Fruit fly (Drosophila melanogaster): ENCODE results near the gene Cyp12e1.

The Cyp12e1 gene

dm6 chr3R:10388128-10389026 is 46.2 kb upstream of the Cyp12e1 start, which contains the start of gene cwo (continued):
- TF ChIP-seq tx (GFP tag; optimal IDR thresholded peaks at IDR 0.05) (no peak), CG5180 (GFP tag; optimal IDR thresholded peaks at IDR 0.05) (peak; percentile 33), Doc2 (GFP tag; IDR thresholded peaks at IDR 0.05) (no peak), CG3726 (GFP tag; IDR thresholded peaks at IDR 0.05) (no peak), cg (GFP tag; optimal IDR thresholded peaks at IDR 0.05) (peak; percentile 58), Fer1 (GFP tag; optimal IDR thresholded peaks at IDR 0.05) (peak; percentile 55), Meics (GFP tag; optimal IDR thresholded peaks at IDR 0.05) (peak; percentile 17), eyg (GFP tag; optimal IDR thresholded peaks at IDR 0.05) (peak; percentile 27), CG2129 (GFP tag; IDR thresholded peaks at IDR 0.05; ENCODE audit: partially characterized antibody) (no peak), CG13296 (GFP tag; optimal IDR thresholded peaks at IDR 0.05) (peak; percentile 31), corto (GFP tag; optimal IDR thresholded peaks at IDR 0.05) (no peak), CG7271 (tag; optimal IDR thresholded peaks at IDR 0.05) (no peak), HHEX (GFP tag; optimal IDR thresholded peaks at IDR 0.05) (peak; percentile 52), CG4854 (GFP tag; optimal IDR thresholded peaks at IDR 0.05) (no peak), bsh (GFP tag; optimal IDR thresholded peaks at IDR 0.05) (peak in 1 of 2 experiments; percentile 53), chn (GFP tag; optimal IDR thresholded peaks at IDR 0.05) (no peak), gro (GFP tag; optimal IDR thresholded peaks at IDR 0.05) (peak; percentile 41), CG7556 (GFP tag; optimal IDR thresholded peaks at IDR 0.05) (no peak), peb (GFP tag; IDR thresholded peaks at IDR 0.05) (no peak), fd102C (GFP tag; optimal IDR thresholded peaks at IDR 0.05) (no peak), CG11504 (tag; optimal IDR thresholded peaks at IDR 0.05) (no peak), CG2678 (tag; optimal IDR thresholded peaks at IDR 0.05) (peak; percentile 39), so (GFP tag; IDR thresholded peaks at IDR 0.05) (no peak), CG14860 (GFP tag; IDR thresholded peaks at IDR 0.05; ENCODE audit: partially characterized antibody) (no peak), CG14710 (tag; optimal IDR thresholded peaks at IDR 0.05) (peak; percentile 9), CG1603 (tag; optimal IDR thresholded peaks at IDR 0.05) (peak; percentile 43), CG12391 (tag; optimal IDR thresholded peaks at IDR 0.05) (no peak), Ada2b (GFP tag; IDR thresholded peaks at IDR 0.05) (no peak), MESR4 (GFP tag; optimal IDR thresholded peaks at IDR 0.05) (no peak), CG12219 (GFP tag; optimal IDR thresholded peaks at IDR 0.05) (peak; percentile 47), CrebB (tag; optimal IDR thresholded peaks at IDR 0.05) (peak; percentile 24), Dref (GFP tag; IDR thresholded peaks at IDR 0.05) (no peak), sqz (GFP tag; optimal IDR thresholded peaks at IDR 0.05) (peak; percentile 81), lov (optimal IDR thresholded peaks at IDR 0.05) (no peak), lov (GFP tag; IDR thresholded peaks at IDR 0.05) (no peak), Spps (tag; optimal IDR thresholded peaks at IDR 0.05) (peak; percentile 4), fd3F (GFP tag; optimal IDR thresholded peaks at IDR 0.05) (no peak), Sry-δ (GFP tag; optimal IDR thresholded peaks at IDR 0.05) (peak; percentile 3), CG8290 (GFP tag; optimal IDR thresholded peaks at IDR 0.05) (peak; percentile 43), CG8290 (tag; optimal IDR thresholded peaks at IDR 0.05) (peak; percentile 37 to 53), ERR (GFP tag; optimal IDR thresholded peaks at IDR 0.05) (peak; percentile 2), CG13287 (GFP tag; IDR thresholded peaks at IDR 0.05; ENCODE audit: partially characterized antibody) (no peak), CG12155 (GFP tag; optimal IDR thresholded peaks at IDR 0.05) (peak; percentile 14), danr (GFP tag; IDR thresholded peaks at IDR 0.05) (no peak), Taf1 (GFP tag; IDR thresholded peaks at IDR 0.05) (no peak), Ets97D (GFP tag; optimal IDR thresholded peaks at IDR 0.05) (no peak), lab (GFP tag; optimal IDR thresholded peaks at IDR 0.05) (peak; percentile 46), bab2 (GFP tag; optimal IDR thresholded peaks at IDR 0.05) (peak; percentile 26), CG18262 (tag; optimal IDR thresholded peaks at IDR 0.05) (peak; percentile 10)

Data from whole organism, embryonic.